Worm (Caenorhabditis elegans) whole organism, L4 larva: Measurements from ENCODE around the gene W05B10.4.

ENCODE experiments used
- F49E8.2 ChIP-seq: sonication (generic microtip); optimal IDR thresholded peaks from 2 replicates; lab custom pipeline; 2016; ENCODE audit warnings: missing compliant biosample characterization, mild to moderate bottlenecking, missing genetic modification characterization, borderline replicate concordance
- Y48G9A.11 ChIP-seq: fragments of 200-800 bp; sonication (Bioruptor generic); IDR thresholded peaks from 2 replicates; pipeline ENCODE4 v1.3.6; 2022; ENCODE audit warnings: missing genetic modification reagents, missing genetic modification characterization, missing compliant biosample characterization
- aly-2 ChIP-seq: sonication (generic microtip); optimal IDR thresholded peaks from 2 replicates; lab custom pipeline; 2018; ENCODE audit warnings: missing biosample characterization, missing genetic modification characterization
- fkh-10 ChIP-seq: fragments of 150-350 bp; optimal IDR thresholded peaks from 2 replicates; lab custom pipeline; 2014; ENCODE audit warnings: missing biosample characterization, missing genetic modification reagents, missing genetic modification characterization
- lim-7 ChIP-seq: fragments of 200-800 bp; sonication (Bioruptor generic); IDR thresholded peaks from 2 replicates; pipeline ENCODE4 v1.3.6; 2022; ENCODE audit warnings: missing genetic modification characterization, missing compliant biosample characterization
- lin-13 ChIP-seq: fragments of 150-350 bp; optimal IDR thresholded peaks from 2 replicates; lab custom pipeline; 2014; ENCODE audit warnings: missing biosample characterization, missing genetic modification reagents, missing genetic modification characterization
- lsy-2 ChIP-seq, 2 experiments: fragments of 150-350 bp in 1 of 2; sonication (generic microtip) in 1 of 2; optimal IDR thresholded peaks; 2 replicates each; lab custom pipeline; 2014 to 2017; ENCODE audit warnings: missing biosample characterization in 2 of 2, missing genetic modification characterization in 2 of 2
- tra-1 ChIP-seq: fragments of 200-800 bp; sonication (Bioruptor generic); IDR thresholded peaks from 2 replicates; pipeline ENCODE4 v1.3.6; 2022; ENCODE audit warnings: missing genetic modification reagents, missing genetic modification characterization, missing compliant biosample characterization
- unc-130 ChIP-seq: sonication (generic microtip); optimal IDR thresholded peaks from 2 replicates; lab custom pipeline; 2016; ENCODE audit warnings: missing genetic modification reagents, missing genetic modification characterization, missing compliant biosample characterization
- zip-11 ChIP-seq: fragments of 200-800 bp; sonication (Bioruptor generic); IDR thresholded peaks from 2 replicates; pipeline ENCODE4 v1.3.6; 2022; ENCODE audit warnings: missing genetic modification characterization, missing compliant biosample characterization
- zip-2 ChIP-seq: fragments of 150-350 bp; optimal IDR thresholded peaks from 2 replicates; lab custom pipeline; 2014; ENCODE audit warnings: missing biosample characterization, missing genetic modification characterization

DNA sequence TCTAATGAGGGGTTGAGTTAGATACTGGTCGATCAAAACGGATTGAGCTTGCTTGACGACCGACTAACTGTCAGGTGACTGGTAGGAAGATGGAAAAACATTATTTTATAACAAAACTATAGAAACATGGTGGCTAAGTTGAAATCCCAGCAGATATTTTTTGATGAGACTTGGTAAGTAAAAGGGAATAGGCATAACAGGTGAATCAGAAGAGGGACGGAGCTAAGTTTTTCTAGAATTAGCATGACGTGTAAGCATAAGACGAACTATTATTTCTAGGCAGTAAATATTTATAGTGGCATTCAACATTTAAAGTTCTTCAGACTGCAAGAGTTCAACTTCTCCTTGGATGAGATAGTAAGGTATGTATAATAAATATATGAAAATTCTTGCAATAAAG is 23.5 kb upstream of the W05B10.4 start, which contains the start of gene F56H9.8:
- TF ChIP-seq aly-2 (tag; lab: Kevin White, UChicago) (no peak), lim-7 (GFP tag; lab: Robert Waterston, UW) (no peak), F49E8.2 (tag; lab: Kevin White, UChicago) (no peak), fkh-10 (GFP tag; lab: Kevin White, UChicago) (no peak), unc-130 (no peak), lsy-2 (tag; optimal IDR thresholded peaks at IDR 0.05; lab: Kevin White, UChicago) (no peak), zip-11 (GFP tag; lab: Robert Waterston, UW) (no peak), zip-2 (tag; lab: Kevin White, UChicago) (no peak), Y48G9A.11 (GFP tag; lab: Robert Waterston, UW) (no peak), lin-13 (GFP tag; lab: Kevin White, UChicago) (no peak), tra-1 (GFP tag; lab: Robert Waterston, UW) (no peak)
